ENCODE assay signal across 1 fruit fly cellular context in genomic region chrX:11685918-11686640, dm6.
TF ChIP-seq lines count a peak whose summit lies in the region.

No protein-coding gene starts in this region.

TF ChIP-seq in whole organism, embryonic, 481 proteins besides CTCF, POLR2A, EP300 and RAD21 (continued from another document and continues in another):
- TF ChIP-seq CG8290 (GFP tag; optimal IDR thresholded peaks at IDR 0.05; lab: Kevin White, UChicago) = no peak
- peak in 1 of 2 experiments; percentile 42 for TF ChIP-seq CG8290 (tag; optimal IDR thresholded peaks at IDR 0.05; lab: Kevin White, UChicago)
- peak; percentile 40; the same call in 1 of the 2 replicates for TF ChIP-seq CG11696 (GFP tag; IDR thresholded peaks at IDR 0.05; lab: Robert Waterston, UW)
- peak; percentile 63 for TF ChIP-seq CG15514 (GFP tag; optimal IDR thresholded peaks at IDR 0.05; lab: Kevin White, UChicago)
- TF ChIP-seq Hand (GFP tag; optimal IDR thresholded peaks at IDR 0.05; lab: Kevin White, UChicago) = peak; percentile 53
- no peak for TF ChIP-seq ac (GFP tag; optimal IDR thresholded peaks at IDR 0.05; lab: Kevin White, UChicago)
- TF ChIP-seq CG11398 (GFP tag; optimal IDR thresholded peaks at IDR 0.05; lab: Kevin White, UChicago) = peak; percentile 33
- TF ChIP-seq sqz (GFP tag; optimal IDR thresholded peaks at IDR 0.05; lab: Kevin White, UChicago) = peak; percentile 86
- TF ChIP-seq CG4854 (GFP tag; optimal IDR thresholded peaks at IDR 0.05; lab: Kevin White, UChicago) = peak; percentile 15
- peak in 1 of 2 experiments; percentile 86 for TF ChIP-seq Hr78 (GFP tag; optimal IDR thresholded peaks at IDR 0.05; lab: Kevin White, UChicago)
- peak; percentile 63 for TF ChIP-seq nom (GFP tag; optimal IDR thresholded peaks at IDR 0.05; lab: Kevin White, UChicago)
- peak; percentile 80 for TF ChIP-seq CG17385 (GFP tag; optimal IDR thresholded peaks at IDR 0.05; lab: Kevin White, UChicago)
- peak; percentile 65 for TF ChIP-seq pros (GFP tag; optimal IDR thresholded peaks at IDR 0.05; lab: Kevin White, UChicago)
- peak; percentile 49; the same call in 1 of the 3 replicates for TF ChIP-seq sr (GFP tag; IDR thresholded peaks at IDR 0.05; lab: Robert Waterston, UW)
- TF ChIP-seq hkb (optimal IDR thresholded peaks at IDR 0.05; lab: Kevin White, UChicago) = no peak
- TF ChIP-seq hkb (GFP tag; IDR thresholded peaks at IDR 0.05; lab: Robert Waterston, UW) = peak; percentile 56
- peak; percentile 59 for TF ChIP-seq nau (GFP tag; optimal IDR thresholded peaks at IDR 0.05; lab: Kevin White, UChicago)
- peak; percentile 31 for TF ChIP-seq repo (GFP tag; optimal IDR thresholded peaks at IDR 0.05; lab: Kevin White, UChicago)
- TF ChIP-seq vvl (GFP tag; IDR thresholded peaks at IDR 0.05; lab: Robert Waterston, UW) = peak; percentile 67; the same call in 1 of the 2 replicates
- TF ChIP-seq sd (tag; optimal IDR thresholded peaks at IDR 0.05; lab: Kevin White, UChicago) = peak; percentile 3
- peak; percentile 15; the same call in 1 of the 3 replicates for TF ChIP-seq Doc3 (GFP tag; IDR thresholded peaks at IDR 0.05; lab: Robert Waterston, UW; ENCODE audit: partially characterized antibody)
- TF ChIP-seq CG9437 (GFP tag; optimal IDR thresholded peaks at IDR 0.05; lab: Kevin White, UChicago) = no peak
- TF ChIP-seq CG14667 (GFP tag; IDR thresholded peaks at IDR 0.05; lab: Robert Waterston, UW) = no peak
- TF ChIP-seq Mes4 (GFP tag; optimal IDR thresholded peaks at IDR 0.05; lab: Kevin White, UChicago) = peak; percentile 29
- no peak for TF ChIP-seq pum (GFP tag; optimal IDR thresholded peaks at IDR 0.05; lab: Kevin White, UChicago)
- TF ChIP-seq schlank (tag; optimal IDR thresholded peaks at IDR 0.05; lab: Kevin White, UChicago) = peak; percentile 26
- TF ChIP-seq her (GFP tag; optimal IDR thresholded peaks at IDR 0.05; lab: Kevin White, UChicago) = peak; percentile 51
- peak; percentile 89 to 99 for TF ChIP-seq Trl (optimal IDR thresholded peaks at IDR 0.05; lab: Kevin White, UChicago)
- peak; percentile 72 for TF ChIP-seq Trl (GFP tag; optimal IDR thresholded peaks at IDR 0.05; lab: Kevin White, UChicago)
- peak; percentile 18 for TF ChIP-seq CG33213 (GFP tag; optimal IDR thresholded peaks at IDR 0.05; lab: Kevin White, UChicago)
- TF ChIP-seq Dip3 (GFP tag; optimal IDR thresholded peaks at IDR 0.05; lab: Kevin White, UChicago) = no peak
- peak; percentile 25 for TF ChIP-seq corto (GFP tag; optimal IDR thresholded peaks at IDR 0.05; lab: Kevin White, UChicago)
- peak; percentile 60 for TF ChIP-seq CG10431 (GFP tag; optimal IDR thresholded peaks at IDR 0.05; lab: Kevin White, UChicago)
- peak; percentile 49; the same call in 1 of the 2 replicates for TF ChIP-seq sob (GFP tag; IDR thresholded peaks at IDR 0.05; lab: Robert Waterston, UW)
- TF ChIP-seq CG3726 (GFP tag; IDR thresholded peaks at IDR 0.05; lab: Robert Waterston, UW) = no peak
- TF ChIP-seq Nf-YA (GFP tag; IDR thresholded peaks at IDR 0.05; lab: Robert Waterston, UW) = 0 out of 2 replicates have a peak, but pooled peaks have one; percentile 29
- TF ChIP-seq CG33557 (GFP tag; optimal IDR thresholded peaks at IDR 0.05; lab: Kevin White, UChicago) = no peak
- peak; percentile 28 for TF ChIP-seq NC2α (GFP tag; optimal IDR thresholded peaks at IDR 0.05; lab: Kevin White, UChicago)
- peak; percentile 28 for TF ChIP-seq CG7556 (GFP tag; optimal IDR thresholded peaks at IDR 0.05; lab: Kevin White, UChicago)
- TF ChIP-seq CG12769 (tag; optimal IDR thresholded peaks at IDR 0.05; lab: Kevin White, UChicago) = peak; percentile 19
- no peak for TF ChIP-seq Hsf (GFP tag; optimal IDR thresholded peaks at IDR 0.05; lab: Kevin White, UChicago)
- TF ChIP-seq gro (GFP tag; optimal IDR thresholded peaks at IDR 0.05; lab: Kevin White, UChicago) = peak; percentile 54
- no peak for TF ChIP-seq CG8944 (GFP tag; optimal IDR thresholded peaks at IDR 0.05; lab: Kevin White, UChicago)
- TF ChIP-seq z (GFP tag; IDR thresholded peaks at IDR 0.05; lab: Robert Waterston, UW) = peak; percentile 65; the same call in 2 of the 3 replicates
- peak; percentile 50 for TF ChIP-seq HHEX (GFP tag; optimal IDR thresholded peaks at IDR 0.05; lab: Kevin White, UChicago)
- TF ChIP-seq exex (tag; optimal IDR thresholded peaks at IDR 0.05; lab: Kevin White, UChicago) = peak; percentile 34
- peak; percentile 9 for TF ChIP-seq ash1 (GFP tag; optimal IDR thresholded peaks at IDR 0.05; lab: Kevin White, UChicago)
- TF ChIP-seq onecut (GFP tag; IDR thresholded peaks at IDR 0.05; lab: Robert Waterston, UW) = peak; percentile 53; the same call in 1 of the 2 replicates
- TF ChIP-seq BtbVII (GFP tag; optimal IDR thresholded peaks at IDR 0.05; lab: Kevin White, UChicago) = peak; percentile 81
- peak; percentile 17 for TF ChIP-seq Fer3 (tag; optimal IDR thresholded peaks at IDR 0.05; lab: Kevin White, UChicago)
- peak; percentile 51 for TF ChIP-seq kah (GFP tag; optimal IDR thresholded peaks at IDR 0.05; lab: Kevin White, UChicago)
- TF ChIP-seq pho (GFP tag; optimal IDR thresholded peaks at IDR 0.05; lab: Kevin White, UChicago) = peak; percentile 27
- TF ChIP-seq CG6272 (GFP tag; IDR thresholded peaks at IDR 0.05; lab: Robert Waterston, UW) = no peak
- TF ChIP-seq CG3281 (GFP tag; optimal IDR thresholded peaks at IDR 0.05; lab: Kevin White, UChicago) = peak; percentile 66
- peak; percentile 41 for TF ChIP-seq CG12659 (GFP tag; optimal IDR thresholded peaks at IDR 0.05; lab: Kevin White, UChicago)
- TF ChIP-seq Xrp1 (GFP tag; IDR thresholded peaks at IDR 0.05; lab: Robert Waterston, UW) = peak; percentile 42; the same call in 1 of the 2 replicates
- peak; percentile 33 for TF ChIP-seq HmgZ (tag; optimal IDR thresholded peaks at IDR 0.05; lab: Kevin White, UChicago)
- peak; percentile 83 for TF ChIP-seq Fer1 (GFP tag; optimal IDR thresholded peaks at IDR 0.05; lab: Kevin White, UChicago)
- peak; percentile 17 for TF ChIP-seq CG8359 (GFP tag; optimal IDR thresholded peaks at IDR 0.05; lab: Kevin White, UChicago; ENCODE audit: borderline replicate concordance)
- peak; percentile 28 for TF ChIP-seq dmrt99B (tag; optimal IDR thresholded peaks at IDR 0.05; lab: Kevin White, UChicago)
- no peak for TF ChIP-seq emc (GFP tag; optimal IDR thresholded peaks at IDR 0.05; lab: Kevin White, UChicago)
- peak; percentile 56 for TF ChIP-seq CG8924 (tag; optimal IDR thresholded peaks at IDR 0.05; lab: Kevin White, UChicago)
- TF ChIP-seq CG10147 (GFP tag; optimal IDR thresholded peaks at IDR 0.05; lab: Kevin White, UChicago) = peak; percentile 41
- TF ChIP-seq fu2 (GFP tag; optimal IDR thresholded peaks at IDR 0.05; lab: Kevin White, UChicago) = no peak
- peak; percentile 51 for TF ChIP-seq pfk (GFP tag; optimal IDR thresholded peaks at IDR 0.05; lab: Kevin White, UChicago)
- peak; percentile 80 for TF ChIP-seq CG18599 (GFP tag; optimal IDR thresholded peaks at IDR 0.05; lab: Kevin White, UChicago)
- peak in 1 of 2 experiments; percentile 11 for TF ChIP-seq dpn (GFP tag; optimal IDR thresholded peaks at IDR 0.05; lab: Kevin White, UChicago)
- peak; percentile 15 for TF ChIP-seq nerfin-1 (tag; optimal IDR thresholded peaks at IDR 0.05; lab: Kevin White, UChicago)
- peak; percentile 33; the same call in 1 of the 2 replicates for TF ChIP-seq Rfx (GFP tag; IDR thresholded peaks at IDR 0.05; lab: Robert Waterston, UW)
- peak; percentile 5 for TF ChIP-seq CG9727 (GFP tag; optimal IDR thresholded peaks at IDR 0.05; lab: Kevin White, UChicago)
- TF ChIP-seq Adf1 (GFP tag; IDR thresholded peaks at IDR 0.05; lab: Robert Waterston, UW) = peak; percentile 28; the same call in 1 of the 2 replicates
- TF ChIP-seq vfl (GFP tag; optimal IDR thresholded peaks at IDR 0.05; lab: Kevin White, UChicago) = no peak
- peak; percentile 38 for TF ChIP-seq CG15011 (GFP tag; optimal IDR thresholded peaks at IDR 0.05; lab: Kevin White, UChicago)
- TF ChIP-seq CG12219 (GFP tag; optimal IDR thresholded peaks at IDR 0.05; lab: Kevin White, UChicago) = peak; percentile 32
- TF ChIP-seq CG34376 (GFP tag; optimal IDR thresholded peaks at IDR 0.05; lab: Kevin White, UChicago) = peak; percentile 80
- peak; percentile 20 for TF ChIP-seq salm (tag; optimal IDR thresholded peaks at IDR 0.05; lab: Kevin White, UChicago)
- TF ChIP-seq lov (optimal IDR thresholded peaks at IDR 0.05; lab: Kevin White, UChicago) = no peak
- TF ChIP-seq lov (GFP tag; IDR thresholded peaks at IDR 0.05; lab: Robert Waterston, UW) = no peak
- TF ChIP-seq CG6765 (GFP tag; optimal IDR thresholded peaks at IDR 0.05; lab: Kevin White, UChicago) = peak; percentile 78
- no peak for TF ChIP-seq NFAT (GFP tag; IDR thresholded peaks at IDR 0.05; lab: Robert Waterston, UW)
- peak; percentile 55 for TF ChIP-seq CG15269 (tag; optimal IDR thresholded peaks at IDR 0.05; lab: Kevin White, UChicago)
- peak; percentile 68 for TF ChIP-seq yki (optimal IDR thresholded peaks at IDR 0.05; lab: Kevin White, UChicago)
- TF ChIP-seq Dref (GFP tag; IDR thresholded peaks at IDR 0.05; lab: Robert Waterston, UW) = no peak
- TF ChIP-seq CG14441 (GFP tag; IDR thresholded peaks at IDR 0.05; lab: Robert Waterston, UW) = no peak
- TF ChIP-seq ATbp (GFP tag; optimal IDR thresholded peaks at IDR 0.05; lab: Kevin White, UChicago) = peak; percentile 73
- no peak for TF ChIP-seq D (optimal IDR thresholded peaks at IDR 0.05; lab: Kevin White, UChicago)
- TF ChIP-seq D (GFP tag; optimal IDR thresholded peaks at IDR 0.05; lab: Kevin White, UChicago) = no peak
- TF ChIP-seq CG1832 (GFP tag; optimal IDR thresholded peaks at IDR 0.05; lab: Kevin White, UChicago) = peak; percentile 53
- no peak for TF ChIP-seq dan (GFP tag; IDR thresholded peaks at IDR 0.05; lab: Robert Waterston, UW)
- TF ChIP-seq lilli (GFP tag; optimal IDR thresholded peaks at IDR 0.05; lab: Kevin White, UChicago) = peak; percentile 14
- TF ChIP-seq grn (GFP tag; optimal IDR thresholded peaks at IDR 0.05; lab: Kevin White, UChicago) = peak; percentile 82
- peak; percentile 53; the same call in 1 of the 3 replicates for TF ChIP-seq Dbx (GFP tag; IDR thresholded peaks at IDR 0.05; lab: Robert Waterston, UW)
- peak; percentile 75 for TF ChIP-seq sug (tag; optimal IDR thresholded peaks at IDR 0.05; lab: Kevin White, UChicago)
- peak; percentile 93 for TF ChIP-seq CG8281 (tag; optimal IDR thresholded peaks at IDR 0.05; lab: Kevin White, UChicago)
- TF ChIP-seq CG2875 (GFP tag; optimal IDR thresholded peaks at IDR 0.05; lab: Kevin White, UChicago) = peak; percentile 15
- peak; percentile 46; the same call in 1 of the 3 replicates for TF ChIP-seq zen2 (GFP tag; IDR thresholded peaks at IDR 0.05; lab: Robert Waterston, UW; ENCODE audit: partially characterized antibody)
- peak; percentile 4 for TF ChIP-seq ftz-f1 (GFP tag; optimal IDR thresholded peaks at IDR 0.05; lab: Kevin White, UChicago)
- peak; percentile 30 for TF ChIP-seq gcm (GFP tag; optimal IDR thresholded peaks at IDR 0.05; lab: Kevin White, UChicago)
- peak; percentile 33 for TF ChIP-seq CG15601 (tag; optimal IDR thresholded peaks at IDR 0.05; lab: Kevin White, UChicago)
- peak; percentile 26; the same call in 1 of the 2 replicates for TF ChIP-seq stc (GFP tag; IDR thresholded peaks at IDR 0.05; lab: Robert Waterston, UW)
- 0 out of 2 replicates have a peak, but pooled peaks have one; percentile 4 for TF ChIP-seq CG17328 (GFP tag; IDR thresholded peaks at IDR 0.05; lab: Robert Waterston, UW)
- peak; percentile 87; the same call in 2 of the 4 replicates for TF ChIP-seq chinmo (GFP tag; IDR thresholded peaks at IDR 0.05; lab: Robert Waterston, UW; ENCODE audit: partially characterized antibody)
- TF ChIP-seq D19A (tag; optimal IDR thresholded peaks at IDR 0.05; lab: Kevin White, UChicago) = peak; percentile 57
- TF ChIP-seq ranshi (GFP tag; IDR thresholded peaks at IDR 0.05; lab: Robert Waterston, UW) = peak; percentile 41; the same call in 1 of the 2 replicates
- TF ChIP-seq tap (tag; optimal IDR thresholded peaks at IDR 0.05; lab: Kevin White, UChicago) = peak; percentile 34
- peak in 1 of 2 experiments; percentile 28 for TF ChIP-seq Pdp1 (GFP tag; optimal IDR thresholded peaks at IDR 0.05; lab: Kevin White, UChicago)
- peak; percentile 21 for TF ChIP-seq Nf-YB (GFP tag; optimal IDR thresholded peaks at IDR 0.05; lab: Kevin White, UChicago)
- TF ChIP-seq bsh (GFP tag; optimal IDR thresholded peaks at IDR 0.05; lab: Kevin White, UChicago) = peak in 1 of 2 experiments; percentile 73
- TF ChIP-seq kni (GFP tag; optimal IDR thresholded peaks at IDR 0.05; lab: Kevin White, UChicago) = peak; percentile 78
- peak; percentile 72 for TF ChIP-seq CrebB (tag; optimal IDR thresholded peaks at IDR 0.05; lab: Kevin White, UChicago)
- peak; percentile 53 for TF ChIP-seq CG4707 (GFP tag; optimal IDR thresholded peaks at IDR 0.05; lab: Kevin White, UChicago)
- TF ChIP-seq CG6254 (GFP tag; optimal IDR thresholded peaks at IDR 0.05; lab: Kevin White, UChicago) = peak; percentile 5
- TF ChIP-seq Camta (GFP tag; optimal IDR thresholded peaks at IDR 0.05; lab: Kevin White, UChicago) = peak; percentile 9
- no peak for TF ChIP-seq Oaz (GFP tag; IDR thresholded peaks at IDR 0.05; lab: Robert Waterston, UW)
- TF ChIP-seq CHES-1-like (GFP tag; optimal IDR thresholded peaks at IDR 0.05; lab: Kevin White, UChicago) = peak; percentile 13
- TF ChIP-seq CG13296 (GFP tag; optimal IDR thresholded peaks at IDR 0.05; lab: Kevin White, UChicago) = peak; percentile 73
- peak; percentile 48 for TF ChIP-seq cwo (GFP tag; optimal IDR thresholded peaks at IDR 0.05; lab: Kevin White, UChicago)
- no peak for TF ChIP-seq Hr3 (GFP tag; optimal IDR thresholded peaks at IDR 0.05; lab: Kevin White, UChicago)
- peak; percentile 67 for TF ChIP-seq abd-A (tag; optimal IDR thresholded peaks at IDR 0.05; lab: Kevin White, UChicago)
- TF ChIP-seq stwl (tag; optimal IDR thresholded peaks at IDR 0.05; lab: Kevin White, UChicago) = no peak
- peak; percentile 60 for TF ChIP-seq Side (GFP tag; optimal IDR thresholded peaks at IDR 0.05; lab: Kevin White, UChicago)
- no peak for TF ChIP-seq BEAF-32 (GFP tag; optimal IDR thresholded peaks at IDR 0.05; lab: Kevin White, UChicago)
- TF ChIP-seq CG30403 (GFP tag; optimal IDR thresholded peaks at IDR 0.05; lab: Kevin White, UChicago) = no peak
- peak; percentile 76 for TF ChIP-seq CG12071 (GFP tag; optimal IDR thresholded peaks at IDR 0.05; lab: Kevin White, UChicago)
- TF ChIP-seq CG18619 (GFP tag; optimal IDR thresholded peaks at IDR 0.05; lab: Kevin White, UChicago) = peak; percentile 26
- peak; percentile 59 for TF ChIP-seq Atf6 (GFP tag; IDR thresholded peaks at IDR 0.05; lab: Robert Waterston, UW)
- TF ChIP-seq Meics (GFP tag; optimal IDR thresholded peaks at IDR 0.05; lab: Kevin White, UChicago) = peak; percentile 49
- TF ChIP-seq lab (GFP tag; optimal IDR thresholded peaks at IDR 0.05; lab: Kevin White, UChicago) = peak; percentile 75
- peak; percentile 36 for TF ChIP-seq en (GFP tag; optimal IDR thresholded peaks at IDR 0.05; lab: Kevin White, UChicago)
